Worm (Caenorhabditis elegans) whole organism, L4/young adult: ENCODE data around the gene T13G4.7.

Source experiments
- W03F9.2 ChIP-seq: fragments of 150-350 bp; optimal IDR thresholded peaks from 2 replicates; lab custom pipeline; 2014; ENCODE audit warnings: missing biosample characterization, missing genetic modification characterization
- dao-5 ChIP-seq: sonication (generic microtip); optimal IDR thresholded peaks from 2 replicates; lab custom pipeline; 2016; ENCODE audit warnings: missing genotype, missing genetic modification characterization, moderate library complexity, missing compliant biosample characterization

DNA sequence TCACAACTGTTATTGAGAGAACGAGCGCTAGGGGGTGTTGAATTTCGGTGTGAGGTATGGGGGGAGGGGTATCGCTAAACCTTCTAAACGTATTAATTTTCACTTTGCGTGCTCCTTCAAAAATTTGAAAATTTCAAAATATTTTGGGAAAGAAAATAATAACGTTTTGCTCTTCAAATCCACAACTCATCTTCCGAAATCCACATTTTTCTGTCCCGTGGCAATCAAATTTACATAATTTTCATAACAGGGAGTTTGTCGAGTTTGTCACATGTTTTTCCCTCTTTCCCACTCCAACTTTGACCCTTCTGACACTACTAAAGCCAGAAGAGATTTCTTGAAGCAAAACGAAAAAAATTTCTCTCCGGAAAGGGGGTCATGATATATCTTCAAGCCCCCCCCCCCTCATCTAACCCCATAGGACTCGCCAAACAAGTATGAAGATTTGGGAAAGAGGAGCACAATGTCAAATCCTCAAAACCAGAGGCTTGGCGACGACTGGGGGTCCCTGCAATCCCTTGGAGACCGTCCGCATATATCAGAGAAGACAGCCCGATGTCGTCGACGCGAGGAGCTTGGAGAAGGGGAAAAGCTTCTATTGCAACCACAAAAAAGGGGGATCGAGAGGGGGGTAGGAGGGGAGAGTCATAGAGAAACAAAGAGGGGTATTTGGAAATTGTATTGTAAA lies 24.5 kb downstream of the T13G4.7 start:
- TF ChIP-seq dao-5 (tag; lab: Kevin White, UChicago) (no peak), W03F9.2 (no peak)
